Worm (Caenorhabditis elegans) whole organism, L3 larva: ENCODE data around the gene R02D5.9.

Experiments
- ZK546.5 ChIP-seq: sonication (generic microtip); optimal IDR thresholded peaks from 2 replicates; lab custom pipeline; 2017; ENCODE audit warnings: missing biosample characterization, missing genetic modification characterization
- aly-2 ChIP-seq: fragments of 150-350 bp; optimal IDR thresholded peaks from 2 replicates; lab custom pipeline; 2014; ENCODE audit warnings: missing biosample characterization, missing genetic modification characterization
- ama-1 ChIP-seq: fragments of 150-350 bp; optimal IDR thresholded peaks from 2 replicates; lab custom pipeline; 2018
- ceh-28 ChIP-seq: fragments of 150-350 bp; optimal IDR thresholded peaks from 2 replicates; lab custom pipeline; 2014; ENCODE audit warnings: missing biosample characterization, missing genetic modification reagents, missing genetic modification characterization
- ceh-82 ChIP-seq: fragments of 150-350 bp; optimal IDR thresholded peaks from 2 replicates; lab custom pipeline; 2014; ENCODE audit warnings: missing biosample characterization, missing genetic modification characterization
- egl-27 ChIP-seq: sonication (generic microtip); optimal IDR thresholded peaks from 4 replicates; lab custom pipeline; 2017; ENCODE audit warnings: missing biosample characterization, missing genetic modification reagents, missing genetic modification characterization
- egl-5 ChIP-seq: fragments of 150-350 bp; optimal IDR thresholded peaks from 2 replicates; lab custom pipeline; 2017; ENCODE audit warnings: missing biosample characterization, missing genetic modification reagents, missing genetic modification characterization, inconsistent platforms
- elt-1 ChIP-seq: fragments of 150-350 bp; optimal IDR thresholded peaks from 2 replicates; lab custom pipeline; 2014; ENCODE audit warnings: missing biosample characterization, missing genetic modification characterization
- elt-2 ChIP-seq: sonication (generic microtip); optimal IDR thresholded peaks from 2 replicates; lab custom pipeline; 2016; ENCODE audit warnings: missing genetic modification reagents, mild to moderate bottlenecking, missing genetic modification characterization, missing compliant biosample characterization
- elt-3 ChIP-seq, 3 experiments: fragments of 150-350 bp in 1 of 3; sonication (generic microtip) in 2 of 3; optimal IDR thresholded peaks; 2 replicates in 2 of 3; 4 replicates in 1 of 3; lab custom pipeline; 2014 to 2017; ENCODE audit warnings: missing biosample characterization in 3 of 3, missing genetic modification characterization in 3 of 3
- eor-1 ChIP-seq, 2 experiments: fragments of 150-350 bp; optimal IDR thresholded peaks; 2 replicates each; lab custom pipeline; 2014 to 2018; ENCODE audit warnings: missing biosample characterization in 2 of 2, missing genetic modification characterization in 2 of 2
- fkh-2 ChIP-seq: fragments of 150-350 bp; optimal IDR thresholded peaks from 2 replicates; lab custom pipeline; 2014; ENCODE audit warnings: missing biosample characterization, missing genetic modification reagents, missing genetic modification characterization
- fos-1 ChIP-seq: fragments of 150-350 bp; optimal IDR thresholded peaks from 2 replicates; lab custom pipeline; 2014; ENCODE audit warnings: missing biosample characterization, missing genetic modification characterization
- hmg-11 ChIP-seq: sonication (generic microtip); optimal IDR thresholded peaks from 2 replicates; lab custom pipeline; 2016; ENCODE audit warnings: missing genetic modification characterization, missing compliant biosample characterization
- jun-1 ChIP-seq: fragments of 150-350 bp; optimal IDR thresholded peaks from 2 replicates; lab custom pipeline; 2014; ENCODE audit warnings: missing biosample characterization, missing genetic modification reagents, missing genetic modification characterization
- lin-15B ChIP-seq: fragments of 150-350 bp; optimal IDR thresholded peaks from 2 replicates; lab custom pipeline; 2014; ENCODE audit warnings: missing biosample characterization, missing genetic modification characterization
- lin-39 ChIP-seq: fragments of 150-350 bp; optimal IDR thresholded peaks from 2 replicates; lab custom pipeline; 2018; ENCODE audit warnings: missing biosample characterization, missing genetic modification reagents, missing genetic modification characterization
- lsy-12 ChIP-seq: sonication (generic microtip); optimal IDR thresholded peaks from 2 replicates; lab custom pipeline; 2016; ENCODE audit warnings: mild to moderate bottlenecking, missing genetic modification characterization, missing compliant biosample characterization
- mdl-1 ChIP-seq: fragments of 150-350 bp; optimal IDR thresholded peaks from 2 replicates; lab custom pipeline; 2014; ENCODE audit warnings: missing biosample characterization, missing genetic modification characterization
- mml-1 ChIP-seq: fragments of 150-350 bp; sonication (generic microtip); optimal IDR thresholded peaks from 3 replicates; lab custom pipeline; 2014; ENCODE audit warnings: missing biosample characterization, missing genetic modification characterization
- nfya-1 ChIP-seq: sonication (generic microtip); optimal IDR thresholded peaks from 2 replicates; lab custom pipeline; 2017; ENCODE audit warnings: missing genetic modification characterization, mild to moderate bottlenecking, missing compliant biosample characterization, antibody characterized with exemption, moderate library complexity; ENCODE audit not compliant: insufficient read depth
- nhr-11 ChIP-seq: fragments of 150-350 bp; optimal IDR thresholded peaks from 2 replicates; lab custom pipeline; 2014; ENCODE audit warnings: missing biosample characterization, missing genetic modification characterization
- nhr-12 ChIP-seq: fragments of 150-350 bp; optimal IDR thresholded peaks from 2 replicates; lab custom pipeline; 2014; ENCODE audit warnings: missing biosample characterization, missing genetic modification characterization
- nhr-23 ChIP-seq: fragments of 150-350 bp; optimal IDR thresholded peaks from 2 replicates; lab custom pipeline; 2014; ENCODE audit warnings: missing biosample characterization, missing genetic modification reagents, missing genetic modification characterization
- nhr-237 ChIP-seq: fragments of 150-350 bp; optimal IDR thresholded peaks from 2 replicates; lab custom pipeline; 2014; ENCODE audit warnings: missing biosample characterization, missing genetic modification characterization
- nhr-25 ChIP-seq: sonication (generic microtip); optimal IDR thresholded peaks from 2 replicates; lab custom pipeline; 2017; ENCODE audit warnings: missing biosample characterization, missing genetic modification characterization
- nhr-28 ChIP-seq: fragments of 150-350 bp; optimal IDR thresholded peaks from 2 replicates; lab custom pipeline; 2014; ENCODE audit warnings: missing biosample characterization, missing genetic modification characterization
- nhr-43 ChIP-seq: sonication (generic microtip); optimal IDR thresholded peaks from 2 replicates; lab custom pipeline; 2016; ENCODE audit warnings: mild to moderate bottlenecking, missing genetic modification characterization, missing compliant biosample characterization; ENCODE audit not compliant: poor library complexity, severe bottlenecking
- nhr-76 ChIP-seq: fragments of 150-350 bp; sonication (generic microtip); optimal IDR thresholded peaks from 5 replicates; lab custom pipeline; 2014; ENCODE audit warnings: missing biosample characterization, missing genetic modification characterization
- pha-4 ChIP-seq: fragments of 150-350 bp; optimal IDR thresholded peaks from 2 replicates; lab custom pipeline; 2014; ENCODE audit warnings: missing biosample characterization, missing genetic modification reagents, missing genetic modification characterization
- sea-2 ChIP-seq: fragments of 150-350 bp; sonication (generic microtip); optimal IDR thresholded peaks from 4 replicates; lab custom pipeline; 2014; ENCODE audit warnings: missing biosample characterization, missing genetic modification reagents, missing genetic modification characterization
- skn-1 ChIP-seq: fragments of 150-350 bp; optimal IDR thresholded peaks from 2 replicates; lab custom pipeline; 2014; ENCODE audit warnings: missing biosample characterization, missing genetic modification characterization
- snpc-4 ChIP-seq: fragments of 150-350 bp; optimal IDR thresholded peaks from 2 replicates; lab custom pipeline; 2014; ENCODE audit warnings: missing biosample characterization, missing genetic modification characterization
- unc-39 ChIP-seq: sonication (generic microtip); optimal IDR thresholded peaks from 4 replicates; lab custom pipeline; 2017; ENCODE audit warnings: missing biosample characterization, missing genetic modification characterization
- unc-62 ChIP-seq: fragments of 150-350 bp; sonication (generic microtip); optimal IDR thresholded peaks from 4 replicates; lab custom pipeline; 2014; ENCODE audit warnings: missing biosample characterization, missing genetic modification reagents, missing genetic modification characterization
- ztf-11 ChIP-seq: fragments of 150-350 bp; optimal IDR thresholded peaks from 2 replicates; lab custom pipeline; 2014; ENCODE audit warnings: missing biosample characterization, missing genetic modification characterization
- ztf-4 ChIP-seq: fragments of 150-350 bp; optimal IDR thresholded peaks from 2 replicates; lab custom pipeline; 2014; ENCODE audit warnings: missing biosample characterization, missing genetic modification characterization

Gene R02D5.9

ce11 chrV:14510746-14511145, at the start of gene R02D5.9:
Gene R02D5.9 (minus strand): TSS chrV:14511123.
- TF ChIP-seq fkh-2 (tag; lab: Kevin White, UChicago), result no peak
- no peak for TF ChIP-seq elt-2 (tag; lab: Kevin White, UChicago)
- peak; percentile 89 for TF ChIP-seq nhr-25 (tag; lab: Kevin White, UChicago)
- no peak for TF ChIP-seq snpc-4 (tag; lab: Kevin White, UChicago)
- no peak for TF ChIP-seq eor-1 (tag; optimal IDR thresholded peaks at IDR 0.05; lab: Kevin White, UChicago)
- no peak for TF ChIP-seq lin-15B (tag; lab: Kevin White, UChicago)
- TF ChIP-seq unc-39 (tag; lab: Kevin White, UChicago), result no peak
- TF ChIP-seq nfya-1, result no peak
- TF ChIP-seq elt-1 (tag; lab: Kevin White, UChicago), result peak; percentile 15
- no peak for TF ChIP-seq nhr-76 (tag; lab: Kevin White, UChicago)
- TF ChIP-seq ceh-82 (tag; lab: Kevin White, UChicago), result no peak
- TF ChIP-seq lin-39, result peak; percentile 67
- no peak for TF ChIP-seq jun-1 (tag; lab: Kevin White, UChicago)
- TF ChIP-seq mdl-1, result peak; percentile 24
- TF ChIP-seq pha-4, result no peak
- no peak for TF ChIP-seq ztf-11 (tag; lab: Kevin White, UChicago)
- TF ChIP-seq nhr-43 (tag; lab: Kevin White, UChicago), result peak; percentile 50
- peak; percentile 68 for TF ChIP-seq nhr-23
- TF ChIP-seq egl-5 (tag; lab: Kevin White, UChicago), result no peak
- TF ChIP-seq, all 47 proteins: peak for 6

ce11 chrV:14559312-14559711, 48.4 kb upstream of the R02D5.9 start, which contains the start of gene srt-32:
Gene srt-32 (plus strand): TSS chrV:14559612.
- no peak for TF ChIP-seq lin-15B (tag; lab: Kevin White, UChicago)
- no peak for TF ChIP-seq ztf-4
- no peak for TF ChIP-seq ZK546.5
- TF ChIP-seq nhr-28 (tag; lab: Kevin White, UChicago), result no peak
- no peak for TF ChIP-seq egl-27 (tag; lab: Kevin White, UChicago)
- TF ChIP-seq nhr-12 (tag; lab: Kevin White, UChicago), result no peak
- TF ChIP-seq elt-3 (tag; optimal IDR thresholded peaks at IDR 0.05; lab: Kevin White, UChicago), result no peak
- no peak for TF ChIP-seq sea-2
- TF ChIP-seq lsy-12 (tag; lab: Kevin White, UChicago), result no peak
- TF ChIP-seq mml-1 (tag; lab: Kevin White, UChicago), result no peak
- no peak for TF ChIP-seq skn-1 (tag; lab: Kevin White, UChicago)
- TF ChIP-seq nhr-11 (tag; lab: Kevin White, UChicago), result no peak

ce11 chrV:14558757-14559156, 47.8 kb upstream of the R02D5.9 start, which contains the start of gene C53A5.9:
Gene C53A5.9 (minus strand): TSS chrV:14558857.
- TF ChIP-seq nhr-12 (tag; lab: Kevin White, UChicago), result no peak
- TF ChIP-seq ceh-82 (tag; lab: Kevin White, UChicago), result no peak
- no peak for TF ChIP-seq fos-1 (tag; lab: Kevin White, UChicago)
- no peak for TF ChIP-seq unc-62 (GFP tag; lab: Kevin White, UChicago)
- no peak for TF ChIP-seq egl-27 (tag; lab: Kevin White, UChicago)
- no peak for TF ChIP-seq elt-1 (tag; lab: Kevin White, UChicago)
- TF ChIP-seq elt-3 (tag; optimal IDR thresholded peaks at IDR 0.05; lab: Kevin White, UChicago), result no peak
- TF ChIP-seq nhr-25 (tag; lab: Kevin White, UChicago), result no peak
- no peak for TF ChIP-seq ceh-28 (tag; lab: Kevin White, UChicago)
- TF ChIP-seq ama-1, result no peak
- no peak for TF ChIP-seq nhr-237 (tag; lab: Kevin White, UChicago)
- TF ChIP-seq jun-1 (tag; lab: Kevin White, UChicago), result no peak
- TF ChIP-seq hmg-11 (tag; lab: Kevin White, UChicago), result no peak
- no peak for TF ChIP-seq skn-1 (tag; lab: Kevin White, UChicago)
- no peak for TF ChIP-seq aly-2
- TF ChIP-seq nfya-1, result no peak

ce11 chrV:14556187-14556586, 45.3 kb upstream of the R02D5.9 start, which contains the start of gene srg-47:
Gene srg-47 (minus strand): TSS chrV:14556287.
- TF ChIP-seq jun-1 (tag; lab: Kevin White, UChicago) (no peak), skn-1 (tag; lab: Kevin White, UChicago) (no peak), ceh-82 (tag; lab: Kevin White, UChicago) (no peak), nhr-237 (tag; lab: Kevin White, UChicago) (no peak), egl-5 (tag; lab: Kevin White, UChicago) (no peak), sea-2 (no peak), ama-1 (no peak), nhr-11 (tag; lab: Kevin White, UChicago) (no peak), hmg-11 (tag; lab: Kevin White, UChicago) (no peak), elt-1 (tag; lab: Kevin White, UChicago) (no peak)
